Worm (Caenorhabditis elegans) whole organism, young adult: ENCODE data around the gene W07G4.1.

Experiments
- B0261.1 ChIP-seq: sonication (generic microtip); optimal IDR thresholded peaks from 2 replicates; lab custom pipeline; 2016; ENCODE audit warnings: mild to moderate bottlenecking, missing genetic modification characterization, moderate library complexity, missing compliant biosample characterization
- C06A6.2 ChIP-seq: fragments of 200-800 bp; sonication (Bioruptor generic); conservative IDR thresholded peaks from 2 replicates; pipeline ENCODE4 v1.3.6; 2022; ENCODE audit warnings: missing genetic modification characterization, missing compliant biosample characterization
- C17E4.6 ChIP-seq: fragments of 200-800 bp; sonication (Bioruptor generic); IDR thresholded peaks from 2 replicates; pipeline ENCODE4 v1.3.6; 2022; ENCODE audit warnings: missing genetic modification reagents, missing genetic modification characterization, missing compliant biosample characterization
- D2030.7 ChIP-seq: fragments of 200-800 bp; sonication (Bioruptor generic); IDR thresholded peaks from 2 replicates; pipeline ENCODE4 v1.3.6; 2022; ENCODE audit warnings: missing genetic modification reagents, missing genetic modification characterization, missing compliant biosample characterization
- F10E7.11 ChIP-seq: sonication (generic microtip); optimal IDR thresholded peaks from 2 replicates; lab custom pipeline; 2017; ENCODE audit warnings: mild to moderate bottlenecking, missing genetic modification characterization, moderate library complexity, missing compliant biosample characterization
- F49E8.2 ChIP-seq: sonication (generic microtip); optimal IDR thresholded peaks from 3 replicates; lab custom pipeline; 2017; ENCODE audit warnings: missing genetic modification characterization, mild to moderate bottlenecking, missing compliant biosample characterization, antibody characterized with exemption, moderate library complexity; ENCODE audit not compliant: insufficient read depth
- F52B5.7 ChIP-seq: sonication (generic microtip); optimal IDR thresholded peaks from 2 replicates; lab custom pipeline; 2016; ENCODE audit warnings: mild to moderate bottlenecking, missing genetic modification characterization, missing compliant biosample characterization
- F57A8.1 ChIP-seq: fragments of 200-800 bp; sonication (Bioruptor generic); optimal IDR thresholded peaks from 2 replicates; lab custom pipeline; 2018; ENCODE audit warnings: mild to moderate bottlenecking, missing genetic modification characterization, moderate library complexity, missing compliant biosample characterization
- K11D2.4 ChIP-seq: fragments of 200-800 bp; sonication (Bioruptor generic); IDR thresholded peaks from 2 replicates; pipeline ENCODE4 v1.3.6; 2022; ENCODE audit warnings: missing genetic modification reagents, missing genetic modification characterization, missing compliant biosample characterization
- T07F8.4 ChIP-seq: sonication (generic microtip); optimal IDR thresholded peaks from 2 replicates; lab custom pipeline; 2016; ENCODE audit warnings: mild to moderate bottlenecking, missing genetic modification characterization, moderate library complexity, missing compliant biosample characterization
- akir-1 ChIP-seq: fragments of 200-800 bp; sonication (Bioruptor generic); optimal IDR thresholded peaks from 2 replicates; lab custom pipeline; 2018; ENCODE audit warnings: mild to moderate bottlenecking, missing genetic modification characterization, moderate library complexity, missing compliant biosample characterization
- aptf-3 ChIP-seq: fragments of 200-800 bp; sonication (Bioruptor generic); IDR thresholded peaks from 2 replicates; pipeline ENCODE4 v1.3.6; 2022; ENCODE audit warnings: missing genetic modification characterization, missing compliant biosample characterization
- attf-3 ChIP-seq: fragments of 200-800 bp; sonication (Bioruptor generic); conservative IDR thresholded peaks from 2 replicates; pipeline ENCODE4 v1.3.6; 2022; ENCODE audit warnings: missing genetic modification reagents, missing genetic modification characterization, missing compliant biosample characterization
- bed-1 ChIP-seq: fragments of 200-800 bp; sonication (Bioruptor generic); IDR thresholded peaks from 2 replicates; pipeline ENCODE4 v1.3.6; 2022; ENCODE audit warnings: missing genetic modification reagents, missing genetic modification characterization, missing compliant biosample characterization
- cebp-1 ChIP-seq, 2 experiments: fragments of 200-800 bp in 1 of 2; sonication (Bioruptor generic) in 1 of 2; sonication (generic microtip) in 1 of 2; IDR thresholded peaks in 1 of 2; optimal IDR thresholded peaks in 1 of 2; 2 replicates each; pipeline versions ENCODE4 v1.3.6 to Lab custom; 2017 to 2022; ENCODE audit warnings: missing compliant biosample characterization in 2 of 2, missing genetic modification characterization in 2 of 2, mild to moderate bottlenecking in 1 of 2, missing genetic modification reagents in 1 of 2, moderate library complexity in 1 of 2
- ceh-100 ChIP-seq: fragments of 200-800 bp; sonication (Bioruptor generic); IDR thresholded peaks from 2 replicates; pipeline ENCODE4 v1.3.6; 2022; ENCODE audit warnings: missing genetic modification reagents, missing genetic modification characterization, missing compliant biosample characterization
- ceh-58 ChIP-seq: fragments of 200-800 bp; sonication (Bioruptor generic); IDR thresholded peaks from 2 replicates; pipeline ENCODE4 v1.3.6; 2022; ENCODE audit warnings: missing genetic modification characterization, missing compliant biosample characterization
- die-1 ChIP-seq: sonication (generic microtip); optimal IDR thresholded peaks from 2 replicates; lab custom pipeline; 2016; ENCODE audit warnings: missing genotype, mild to moderate bottlenecking, missing genetic modification characterization, missing compliant biosample characterization
- dpff-1 ChIP-seq: sonication (generic microtip); optimal IDR thresholded peaks from 2 replicates; lab custom pipeline; 2017; ENCODE audit warnings: mild to moderate bottlenecking, missing genetic modification characterization, missing compliant biosample characterization
- efl-1 ChIP-seq: fragments of 150-350 bp; optimal IDR thresholded peaks from 2 replicates; lab custom pipeline; 2014; ENCODE audit warnings: missing biosample characterization, missing genetic modification reagents, missing genetic modification characterization
- egl-44 ChIP-seq: fragments of 200-800 bp; sonication (Bioruptor generic); IDR thresholded peaks from 2 replicates; pipeline ENCODE4 v1.3.6; 2022; ENCODE audit warnings: missing genetic modification reagents, missing genetic modification characterization, missing compliant biosample characterization
- fkh-3 ChIP-seq: sonication (generic microtip); optimal IDR thresholded peaks from 2 replicates; lab custom pipeline; 2016; ENCODE audit warnings: mild to moderate bottlenecking, missing genetic modification characterization, missing compliant biosample characterization
- hlh-12 ChIP-seq: sonication (generic microtip); optimal IDR thresholded peaks from 2 replicates; lab custom pipeline; 2016; ENCODE audit warnings: missing genetic modification characterization, missing compliant biosample characterization
- hrde-1 ChIP-seq: sonication (generic microtip); optimal IDR thresholded peaks from 2 replicates; lab custom pipeline; 2016; ENCODE audit warnings: missing genetic modification characterization, mild to moderate bottlenecking, missing compliant biosample characterization, moderate library complexity, missing genotype, missing genetic modification reagents, borderline replicate concordance
- hsf-1 ChIP-seq: fragments of 200-800 bp; sonication (Bioruptor generic); IDR thresholded peaks from 2 replicates; pipeline ENCODE4 v1.3.6; 2022; ENCODE audit warnings: missing genetic modification reagents, missing genetic modification characterization, missing compliant biosample characterization
- lag-1 ChIP-seq: fragments of 200-800 bp; sonication (Bioruptor generic); IDR thresholded peaks from 2 replicates; pipeline ENCODE4 v1.3.6; 2022; ENCODE audit warnings: missing genetic modification reagents, missing genetic modification characterization, missing compliant biosample characterization
- lin-40 ChIP-seq: sonication (generic microtip); optimal IDR thresholded peaks from 2 replicates; lab custom pipeline; 2016; ENCODE audit warnings: missing genetic modification characterization, mild to moderate bottlenecking, missing compliant biosample characterization, missing genotype, missing genetic modification reagents
- madf-3 ChIP-seq: fragments of 200-800 bp; sonication (Bioruptor generic); IDR thresholded peaks from 2 replicates; pipeline ENCODE4 v1.3.6; 2022; ENCODE audit warnings: missing genetic modification reagents, missing genetic modification characterization, missing compliant biosample characterization
- madf-6 ChIP-seq: fragments of 200-800 bp; sonication (Bioruptor generic); IDR thresholded peaks from 2 replicates; pipeline ENCODE4 v1.3.6; 2022; ENCODE audit warnings: missing genetic modification reagents, missing genetic modification characterization, missing compliant biosample characterization
- mcd-1 ChIP-seq: fragments of 200-800 bp; sonication (Bioruptor generic); IDR thresholded peaks from 2 replicates; pipeline ENCODE4 v1.3.6; 2022; ENCODE audit warnings: missing genetic modification reagents, missing genetic modification characterization, missing compliant biosample characterization
- nfya-1 ChIP-seq: sonication (generic microtip); optimal IDR thresholded peaks from 2 replicates; lab custom pipeline; 2017; ENCODE audit warnings: antibody characterized with exemption, missing compliant biosample characterization, missing genetic modification characterization, borderline replicate concordance; ENCODE audit not compliant: insufficient read depth
- nfyb-1 ChIP-seq: fragments of 200-800 bp; sonication (Bioruptor generic); IDR thresholded peaks from 2 replicates; pipeline ENCODE4 v1.3.6; 2022; ENCODE audit warnings: missing genetic modification reagents, missing genetic modification characterization, missing compliant biosample characterization
- nhr-179 ChIP-seq: sonication (generic microtip); optimal IDR thresholded peaks from 2 replicates; lab custom pipeline; 2016; ENCODE audit warnings: mild to moderate bottlenecking, missing genetic modification characterization, missing compliant biosample characterization
- nhr-27 ChIP-seq: fragments of 200-800 bp; sonication (Bioruptor generic); optimal IDR thresholded peaks from 2 replicates; lab custom pipeline; 2018; ENCODE audit warnings: mild to moderate bottlenecking, missing genetic modification characterization, moderate library complexity, missing compliant biosample characterization
- pbrm-1 ChIP-seq: fragments of 200-800 bp; sonication (Bioruptor generic); IDR thresholded peaks from 2 replicates; pipeline ENCODE4 v1.3.6; 2022; ENCODE audit warnings: missing genetic modification reagents, missing genetic modification characterization, missing compliant biosample characterization
- rec-8 ChIP-seq, 2 experiments: sonication (generic microtip); optimal IDR thresholded peaks; 2 replicates each; lab custom pipeline; 2016; ENCODE audit warnings: mild to moderate bottlenecking in 2 of 2, missing genetic modification characterization in 2 of 2, missing genetic modification reagents in 2 of 2, missing genotype in 2 of 2, missing biosample characterization in 1 of 2, missing compliant biosample characterization in 1 of 2, moderate library complexity in 1 of 2
- sdz-38 ChIP-seq: sonication (generic microtip); optimal IDR thresholded peaks from 2 replicates; lab custom pipeline; 2016; ENCODE audit warnings: missing genotype, missing genetic modification characterization, missing compliant biosample characterization
- sea-2 ChIP-seq: fragments of 200-800 bp; sonication (Bioruptor generic); IDR thresholded peaks from 2 replicates; pipeline ENCODE4 v1.3.6; 2022; ENCODE audit warnings: missing genetic modification characterization, missing compliant biosample characterization
- snpc-4 ChIP-seq, 5 experiments: fragments of 150-350 bp in 1 of 5; sonication (generic microtip) in 4 of 5; optimal IDR thresholded peaks; 2 replicates each; lab custom pipeline; 2014 to 2018; ENCODE audit warnings: missing genetic modification characterization in 5 of 5, missing biosample characterization in 3 of 5, antibody characterized with exemption in 2 of 5, mild to moderate bottlenecking in 2 of 5, missing compliant biosample characterization in 2 of 5, missing genotype in 2 of 5, moderate library complexity in 2 of 5, missing genetic modification reagents in 1 of 5
- somi-1 ChIP-seq: fragments of 200-800 bp; sonication (Bioruptor generic); optimal IDR thresholded peaks from 2 replicates; lab custom pipeline; 2018; ENCODE audit warnings: mild to moderate bottlenecking, missing genetic modification characterization, missing compliant biosample characterization
- tbx-9 ChIP-seq: sonication (generic microtip); optimal IDR thresholded peaks from 2 replicates; lab custom pipeline; 2016; ENCODE audit warnings: borderline replicate concordance, missing genetic modification characterization, inconsistent platforms, missing compliant biosample characterization
- xnd-1 ChIP-seq: sonication (generic microtip); optimal IDR thresholded peaks from 2 replicates; lab custom pipeline; 2016; ENCODE audit warnings: missing genotype, missing genetic modification reagents, missing genetic modification characterization, missing compliant biosample characterization
- zfh-2 ChIP-seq: fragments of 200-800 bp; sonication (Bioruptor generic); conservative IDR thresholded peaks from 2 replicates; pipeline ENCODE4 v1.3.6; 2022; ENCODE audit warnings: missing genetic modification reagents, missing genetic modification characterization, missing compliant biosample characterization
- ztf-22 ChIP-seq: fragments of 200-800 bp; sonication (Bioruptor generic); optimal IDR thresholded peaks from 2 replicates; lab custom pipeline; 2018; ENCODE audit warnings: mild to moderate bottlenecking, missing genetic modification characterization, moderate library complexity, missing compliant biosample characterization
- ztf-3 ChIP-seq: fragments of 200-800 bp; sonication (Bioruptor generic); optimal IDR thresholded peaks from 2 replicates; lab custom pipeline; 2018; ENCODE audit warnings: mild to moderate bottlenecking, missing genetic modification characterization, missing compliant biosample characterization

Gene W07G4.1

DNA sequence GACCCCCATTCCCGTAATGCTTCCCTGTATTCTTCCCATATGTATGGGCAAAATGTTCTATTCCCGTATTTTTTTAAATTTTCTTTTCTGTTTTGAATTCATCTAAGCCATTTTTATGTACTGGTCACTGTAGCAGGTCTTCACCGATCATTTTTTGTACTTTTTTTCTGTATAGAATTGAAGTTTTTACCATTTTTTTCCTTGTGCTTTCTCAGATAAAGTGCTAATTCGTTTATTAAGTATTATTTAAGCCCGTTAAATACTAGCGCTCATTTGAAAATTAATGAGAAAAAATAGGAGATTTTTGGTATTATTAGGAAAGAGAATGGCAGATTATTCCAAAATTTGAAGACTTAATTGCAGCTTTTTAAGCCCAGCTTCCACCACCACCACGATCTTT lies 26.6 kb upstream of the W07G4.1 start (continued):
- TF ChIP-seq efl-1 (GFP tag; lab: Kevin White, UChicago) (no peak), F49E8.2 (tag; lab: Kevin White, UChicago) (peak; percentile 72), akir-1 (no peak), bed-1 (GFP tag; lab: Robert Waterston, UW) (no peak), nfya-1 (no peak), hsf-1 (GFP tag; lab: Robert Waterston, UW) (peak; percentile 47; the same call in 1 of the 2 replicates), K11D2.4 (GFP tag; lab: Robert Waterston, UW) (no peak), hrde-1 (peak; percentile 88), die-1 (no peak), xnd-1 (tag; lab: Kevin White, UChicago) (no peak), F10E7.11 (tag; lab: Kevin White, UChicago) (no peak), nfyb-1 (GFP tag; lab: Robert Waterston, UW) (no peak), F57A8.1 (GFP tag; lab: Kevin White, UChicago) (no peak)

DNA sequence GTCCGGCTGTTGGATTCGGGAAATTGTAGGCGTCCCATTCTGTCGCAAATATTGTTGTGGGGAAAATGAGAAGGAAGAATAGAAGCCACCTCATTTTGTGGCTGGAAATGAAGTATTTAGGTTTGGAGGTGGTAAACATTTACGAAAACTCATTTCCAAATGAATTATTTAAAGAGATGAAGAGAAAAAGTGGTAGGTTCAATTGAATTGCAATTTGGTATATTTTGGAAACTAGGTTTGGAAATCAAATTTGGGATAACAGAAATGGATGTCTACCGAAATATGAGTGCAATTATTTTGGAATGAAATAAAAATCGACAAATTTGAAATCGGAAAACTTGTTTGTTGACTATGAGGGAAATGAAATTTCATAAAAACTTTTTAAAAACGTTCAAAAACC lies 24.5 kb upstream of the W07G4.1 start, which contains the start of gene F15B9.10:
F15B9.10 (minus strand) TSS at position 101 of the 400 bp plus-strand sequence.
- no peak for TF ChIP-seq rec-8 (tag; optimal IDR thresholded peaks at IDR 0.05; lab: Kevin White, UChicago)
- TF ChIP-seq C17E4.6 (GFP tag; lab: Robert Waterston, UW): no peak
- no peak for TF ChIP-seq tbx-9 (tag; lab: Kevin White, UChicago)
- no peak for TF ChIP-seq B0261.1
- no peak for TF ChIP-seq ztf-3 (GFP tag; lab: Kevin White, UChicago)
- no peak for TF ChIP-seq pbrm-1 (GFP tag; lab: Robert Waterston, UW)
- TF ChIP-seq nhr-27: no peak
- TF ChIP-seq dpff-1 (tag; lab: Kevin White, UChicago): no peak
- TF ChIP-seq lin-40 (tag; lab: Kevin White, UChicago): no peak
- no peak for TF ChIP-seq T07F8.4
- no peak for TF ChIP-seq F57A8.1 (GFP tag; lab: Kevin White, UChicago)
- no peak for TF ChIP-seq snpc-4 (GFP tag; optimal IDR thresholded peaks at IDR 0.05; lab: Kevin White, UChicago)
- TF ChIP-seq snpc-4 (tag; optimal IDR thresholded peaks at IDR 0.05; lab: Kevin White, UChicago): no peak

DNA sequence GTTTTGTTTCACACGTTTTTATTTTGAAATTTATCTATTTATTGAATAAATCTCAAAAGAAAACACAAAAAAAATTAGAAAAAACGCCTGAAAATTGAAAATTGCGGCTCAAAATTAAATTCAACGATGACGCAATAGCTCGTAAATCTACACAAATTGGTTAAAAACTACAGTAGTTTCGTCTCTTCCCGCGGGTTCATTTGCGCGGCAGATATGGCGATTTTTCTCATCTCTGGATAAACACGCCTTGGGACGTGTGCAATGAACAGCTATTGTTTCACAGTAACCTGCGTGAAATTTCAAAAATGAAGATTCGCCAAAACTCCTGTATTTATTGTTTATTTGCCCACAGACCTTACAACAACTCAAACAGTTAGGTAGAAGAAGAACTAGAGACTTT lies 24.1 kb upstream of the W07G4.1 start:
- TF ChIP-seq madf-3 (GFP tag; lab: Robert Waterston, UW): no peak
- no peak for TF ChIP-seq somi-1 (GFP tag; lab: Kevin White, UChicago)
- TF ChIP-seq egl-44 (GFP tag; lab: Robert Waterston, UW): no peak
- TF ChIP-seq lag-1 (GFP tag; lab: Robert Waterston, UW): no peak
- no peak for TF ChIP-seq hlh-12 (tag; lab: Kevin White, UChicago)
- no peak for TF ChIP-seq attf-3 (GFP tag; lab: Robert Waterston, UW)
- TF ChIP-seq ceh-58: no peak
- TF ChIP-seq ztf-22 (GFP tag; lab: Kevin White, UChicago): no peak
- TF ChIP-seq madf-6 (GFP tag; lab: Robert Waterston, UW): peak; percentile 82
- TF ChIP-seq sea-2 (GFP tag; lab: Robert Waterston, UW): no peak
- TF ChIP-seq nhr-179 (tag; lab: Kevin White, UChicago): no peak
- TF ChIP-seq mcd-1 (GFP tag; lab: Robert Waterston, UW): no peak
- TF ChIP-seq aptf-3 (GFP tag; lab: Robert Waterston, UW): no peak
- no peak for TF ChIP-seq cebp-1 (GFP tag; IDR thresholded peaks at IDR 0.05; lab: Robert Waterston, UW)
- TF ChIP-seq cebp-1 (tag; optimal IDR thresholded peaks at IDR 0.05; lab: Kevin White, UChicago): no peak
- no peak for TF ChIP-seq C06A6.2 (GFP tag; lab: Robert Waterston, UW)
- TF ChIP-seq sdz-38: no peak
- TF ChIP-seq zfh-2 (GFP tag; lab: Robert Waterston, UW): no peak
- TF ChIP-seq D2030.7 (GFP tag; lab: Robert Waterston, UW): 0 out of 2 replicates have a peak, but pooled peaks have one; percentile 26
- no peak for TF ChIP-seq fkh-3 (tag; lab: Kevin White, UChicago)
- TF ChIP-seq F52B5.7 (tag; lab: Kevin White, UChicago): no peak
- TF ChIP-seq B0261.1: no peak
- no peak for TF ChIP-seq ceh-100 (GFP tag; lab: Robert Waterston, UW)
- peak; percentile 59 for TF ChIP-seq xnd-1 (tag; lab: Kevin White, UChicago)
